Fruit fly (Drosophila melanogaster) whole organism, embryonic: Measurements from ENCODE around the gene Nthl1.

Source experiments
- ATbp ChIP-seq: fragments of 200-800 bp; sonication (Bioruptor generic); optimal IDR thresholded peaks from 2 replicates; lab custom pipeline; 2017; ENCODE audit warnings: missing biosample characterization, mild to moderate bottlenecking, missing genetic modification characterization, missing genetic modification reagents
- BtbVII ChIP-seq: fragments of 200-800 bp; sonication (Bioruptor generic); optimal IDR thresholded peaks from 3 replicates; lab custom pipeline; 2017; ENCODE audit warnings: missing biosample characterization, mild to moderate bottlenecking, missing genetic modification characterization
- CG10267 ChIP-seq: fragments of 200-800 bp; sonication (Bioruptor generic); optimal IDR thresholded peaks from 2 replicates; lab custom pipeline; 2018; ENCODE audit warnings: missing biosample characterization, mild to moderate bottlenecking, missing genetic modification characterization, moderate library complexity
- CG10366 ChIP-seq: fragments of 200-800 bp; sonication (Bioruptor generic); IDR thresholded peaks from 2 replicates; pipeline ENCODE4 v1.3.6; 2022; ENCODE audit warnings: missing biosample characterization, missing genetic modification characterization
- CG11085 ChIP-seq: fragments of 200-800 bp; sonication (Bioruptor generic); IDR thresholded peaks from 2 replicates; pipeline ENCODE4 v1.3.6; 2022; ENCODE audit warnings: missing biosample characterization, missing genetic modification characterization
- CG11695 ChIP-seq: fragments of 200-800 bp; sonication (Bioruptor generic); IDR thresholded peaks from 3 replicates; pipeline ENCODE4 v1.3.6; 2022; ENCODE audit warnings: missing biosample characterization, missing genetic modification characterization
- CG12769 ChIP-seq: fragments of 200-800 bp; sonication (Bioruptor generic); optimal IDR thresholded peaks from 2 replicates; lab custom pipeline; 2019; ENCODE audit warnings: missing biosample characterization, mild to moderate bottlenecking, missing genetic modification characterization, moderate library complexity
- CG15073 ChIP-seq: fragments of 200-800 bp; sonication (Bioruptor generic); optimal IDR thresholded peaks from 2 replicates; lab custom pipeline; 2016; ENCODE audit warnings: missing biosample characterization, missing genetic modification characterization
- CG15269 ChIP-seq: fragments of 200-800 bp; sonication (Bioruptor generic); optimal IDR thresholded peaks from 2 replicates; lab custom pipeline; 2018; ENCODE audit warnings: missing biosample characterization, mild to moderate bottlenecking, missing genetic modification characterization, moderate library complexity
- CG16779 ChIP-seq: fragments of 200-800 bp; sonication (Bioruptor generic); IDR thresholded peaks from 2 replicates; pipeline ENCODE4 v1.3.6; 2022; ENCODE audit warnings: missing biosample characterization, missing genetic modification characterization
- CG17359 ChIP-seq: fragments of 200-800 bp; sonication (Bioruptor generic); optimal IDR thresholded peaks from 3 replicates; lab custom pipeline; 2018; ENCODE audit warnings: missing biosample characterization, mild to moderate bottlenecking, missing genetic modification characterization, moderate library complexity
- CG17829 ChIP-seq: fragments of 200-800 bp; optimal IDR thresholded peaks from 2 replicates; lab custom pipeline; 2019; ENCODE audit warnings: missing biosample characterization, mild to moderate bottlenecking, missing genetic modification characterization, moderate library complexity
- CG18599 ChIP-seq: fragments of 200-800 bp; sonication (Bioruptor generic); optimal IDR thresholded peaks from 3 replicates; lab custom pipeline; 2017; ENCODE audit warnings: missing biosample characterization, missing genetic modification characterization, mild to moderate bottlenecking, moderate library complexity, missing genetic modification reagents
- CG18764 ChIP-seq: fragments of 200-800 bp; sonication (Bioruptor generic); optimal IDR thresholded peaks from 3 replicates; lab custom pipeline; 2016; ENCODE audit warnings: missing biosample characterization, missing genetic modification characterization
- CG2199 ChIP-seq: fragments of 200-800 bp; sonication (Bioruptor generic); IDR thresholded peaks from 3 replicates; pipeline ENCODE4 v1.3.6; 2022; ENCODE audit warnings: missing biosample characterization, missing genetic modification characterization
- CG3163 ChIP-seq: fragments of 200-800 bp; sonication (Bioruptor generic); optimal IDR thresholded peaks from 3 replicates; lab custom pipeline; 2016; ENCODE audit warnings: missing biosample characterization, missing genetic modification characterization
- CG32532 ChIP-seq: fragments of 200-800 bp; sonication (Bioruptor generic); IDR thresholded peaks from 2 replicates; pipeline ENCODE4 v1.3.6; 2022; ENCODE audit warnings: missing biosample characterization, missing genetic modification characterization
- CG3407 ChIP-seq: fragments of 200-800 bp; sonication (Bioruptor generic); optimal IDR thresholded peaks from 2 replicates; lab custom pipeline; 2018; ENCODE audit warnings: missing biosample characterization, mild to moderate bottlenecking, missing genetic modification characterization
- CG34422 ChIP-seq: fragments of 200-800 bp; sonication (Bioruptor generic); IDR thresholded peaks from 3 replicates; pipeline ENCODE4 v1.3.6; 2022; ENCODE audit warnings: missing biosample characterization, missing genetic modification characterization
- CG3838 ChIP-seq: fragments of 200-800 bp; sonication (Bioruptor generic); optimal IDR thresholded peaks from 3 replicates; lab custom pipeline; 2016; ENCODE audit warnings: missing biosample characterization, missing genetic modification characterization
- CG4360 ChIP-seq: fragments of 200-800 bp; sonication (Bioruptor generic); IDR thresholded peaks from 2 replicates; pipeline ENCODE4 v1.3.6; 2022; ENCODE audit warnings: missing biosample characterization, missing genetic modification characterization
- CG5180 ChIP-seq: fragments of 200-800 bp; sonication (Bioruptor generic); optimal IDR thresholded peaks from 3 replicates; lab custom pipeline; 2017; ENCODE audit warnings: missing biosample characterization, missing genetic modification characterization, mild to moderate bottlenecking, moderate library complexity, missing genetic modification reagents
- CG6254 ChIP-seq: fragments of 200-800 bp; sonication (Bioruptor generic); optimal IDR thresholded peaks from 3 replicates; lab custom pipeline; 2017; ENCODE audit warnings: mild to moderate bottlenecking, missing biosample characterization, missing genetic modification reagents, missing genetic modification characterization
- CG6654 ChIP-seq: fragments of 200-800 bp; sonication (Bioruptor generic); optimal IDR thresholded peaks from 2 replicates; lab custom pipeline; 2017; ENCODE audit warnings: missing biosample characterization, mild to moderate bottlenecking, missing genetic modification characterization
- CG7372 ChIP-seq: fragments of 200-800 bp; sonication (Bioruptor generic); IDR thresholded peaks from 2 replicates; pipeline ENCODE4 v1.3.6; 2022; ENCODE audit warnings: missing biosample characterization, missing genetic modification characterization
- CG8281 ChIP-seq: fragments of 200-800 bp; sonication (Bioruptor generic); optimal IDR thresholded peaks from 2 replicates; lab custom pipeline; 2018; ENCODE audit warnings: missing biosample characterization, mild to moderate bottlenecking, missing genetic modification characterization, moderate library complexity
- CG9437 ChIP-seq: fragments of 200-800 bp; sonication (Bioruptor generic); optimal IDR thresholded peaks from 2 replicates; lab custom pipeline; 2018; ENCODE audit warnings: missing biosample characterization, mild to moderate bottlenecking, missing genetic modification characterization
- Dip2 ChIP-seq: fragments of 200-800 bp; sonication (Bioruptor generic); IDR thresholded peaks from 2 replicates; pipeline ENCODE4 v1.3.6; 2022; ENCODE audit warnings: missing biosample characterization, missing genetic modification characterization
- Dip3 ChIP-seq: fragments of 200-800 bp; sonication (Bioruptor generic); optimal IDR thresholded peaks from 3 replicates; lab custom pipeline; 2016; ENCODE audit warnings: missing biosample characterization, missing genetic modification characterization
- Gug ChIP-seq: fragments of 200-800 bp; sonication (Bioruptor generic); IDR thresholded peaks from 4 replicates; pipeline ENCODE4 v1.3.6; 2022; ENCODE audit warnings: missing biosample characterization, missing genetic modification characterization
- H15 ChIP-seq: fragments of 200-800 bp; sonication (Bioruptor generic); IDR thresholded peaks from 3 replicates; pipeline ENCODE4 v1.3.6; 2022; ENCODE audit warnings: missing biosample characterization, missing genetic modification characterization
- HHEX ChIP-seq: fragments of 200-800 bp; sonication (Bioruptor generic); optimal IDR thresholded peaks from 3 replicates; lab custom pipeline; 2017; ENCODE audit warnings: missing biosample characterization, mild to moderate bottlenecking, missing genetic modification characterization, missing genetic modification reagents
- Jarid2 ChIP-seq: fragments of 200-800 bp; sonication (Bioruptor generic); optimal IDR thresholded peaks from 3 replicates; lab custom pipeline; 2017; ENCODE audit warnings: mild to moderate bottlenecking, missing biosample characterization, missing genetic modification reagents, missing genetic modification characterization
- Nf-YA ChIP-seq: fragments of 200-800 bp; sonication (Bioruptor generic); IDR thresholded peaks from 2 replicates; pipeline ENCODE4 v1.3.6; 2022; ENCODE audit warnings: missing biosample characterization, missing genetic modification characterization
- Opbp ChIP-seq: fragments of 200-800 bp; sonication (Bioruptor generic); IDR thresholded peaks from 3 replicates; pipeline ENCODE4 v1.3.6; 2022; ENCODE audit warnings: missing biosample characterization, missing genetic modification characterization; ENCODE audit not compliant: partially characterized antibody
- Xrp1 ChIP-seq: fragments of 200-800 bp; sonication (Bioruptor generic); IDR thresholded peaks from 2 replicates; pipeline ENCODE4 v1.3.6; 2022; ENCODE audit warnings: missing biosample characterization, missing genetic modification characterization
- ap ChIP-seq: fragments of 200-800 bp; sonication (Bioruptor generic); IDR thresholded peaks from 2 replicates; pipeline ENCODE4 v1.3.6; 2022; ENCODE audit warnings: missing biosample characterization, missing genetic modification characterization
- bcd ChIP-seq: fragments of 200-800 bp; sonication (Bioruptor generic); optimal IDR thresholded peaks from 2 replicates; lab custom pipeline; 2017; ENCODE audit warnings: missing biosample characterization, mild to moderate bottlenecking, missing genetic modification characterization
- da ChIP-seq: fragments of 200-800 bp; sonication (Bioruptor generic); optimal IDR thresholded peaks from 2 replicates; lab custom pipeline; 2016; ENCODE audit warnings: missing biosample characterization, missing genetic modification characterization
- eyg ChIP-seq: fragments of 200-800 bp; sonication (Bioruptor generic); optimal IDR thresholded peaks from 3 replicates; lab custom pipeline; 2016; ENCODE audit warnings: missing biosample characterization, missing genetic modification characterization
- fd64A ChIP-seq: fragments of 200-800 bp; sonication (Bioruptor generic); optimal IDR thresholded peaks from 3 replicates; lab custom pipeline; 2018; ENCODE audit warnings: missing biosample characterization, mild to moderate bottlenecking, missing genetic modification characterization
- gsb ChIP-seq: fragments of 200-800 bp; sonication (Bioruptor generic); IDR thresholded peaks from 2 replicates; pipeline ENCODE4 v1.3.6; 2022; ENCODE audit warnings: missing biosample characterization, missing genetic modification characterization
- gsb-n ChIP-seq: fragments of 200-800 bp; sonication (Bioruptor generic); optimal IDR thresholded peaks from 3 replicates; lab custom pipeline; 2018; ENCODE audit warnings: missing biosample characterization, mild to moderate bottlenecking, missing genetic modification characterization
- h ChIP-seq: fragments of >200 bp; optimal IDR thresholded peaks from 2 replicates; lab custom pipeline; 2017
- jumu ChIP-seq: fragments of 200-800 bp; sonication (Bioruptor generic); optimal IDR thresholded peaks from 3 replicates; lab custom pipeline; 2016; ENCODE audit warnings: missing biosample characterization, missing genetic modification characterization
- kni ChIP-seq: fragments of 200-800 bp; sonication (Bioruptor generic); optimal IDR thresholded peaks from 3 replicates; lab custom pipeline; 2017; ENCODE audit warnings: mild to moderate bottlenecking, missing biosample characterization, missing genetic modification reagents, missing genetic modification characterization
- org-1 ChIP-seq: fragments of 200-800 bp; sonication (Bioruptor generic); optimal IDR thresholded peaks from 2 replicates; lab custom pipeline; 2017; ENCODE audit warnings: missing biosample characterization, missing genetic modification characterization
- phol ChIP-seq: fragments of 200-800 bp; sonication (Bioruptor generic); optimal IDR thresholded peaks from 3 replicates; lab custom pipeline; 2018; ENCODE audit warnings: missing biosample characterization, mild to moderate bottlenecking, missing genetic modification characterization, moderate library complexity
- tgo ChIP-seq: fragments of 200-800 bp; sonication (Bioruptor generic); IDR thresholded peaks from 3 replicates; pipeline ENCODE4 v1.3.6; 2022; ENCODE audit warnings: missing biosample characterization, missing genetic modification characterization
- tin ChIP-seq: fragments of 200-800 bp; sonication (Bioruptor generic); optimal IDR thresholded peaks from 3 replicates; lab custom pipeline; 2016; ENCODE audit warnings: missing biosample characterization, missing genetic modification characterization
- tll ChIP-seq, 2 experiments: fragments of 200-800 bp in 1 of 2; fragments of >200 bp in 1 of 2; sonication (Bioruptor generic) in 1 of 2; optimal IDR thresholded peaks; 2 replicates each; lab custom pipeline; 2017 to 2019; ENCODE audit warnings: missing biosample characterization in 2 of 2, missing genetic modification characterization in 2 of 2, mild to moderate bottlenecking in 1 of 2, moderate library complexity in 1 of 2
- zen ChIP-seq: fragments of 200-800 bp; sonication (Bioruptor generic); optimal IDR thresholded peaks from 3 replicates; lab custom pipeline; 2018; ENCODE audit warnings: missing biosample characterization, mild to moderate bottlenecking, missing genetic modification characterization, moderate library complexity
- zfh1 ChIP-seq: fragments of 200-800 bp; sonication (Bioruptor generic); IDR thresholded peaks from 3 replicates; pipeline ENCODE4 v1.3.6; 2022; ENCODE audit warnings: missing biosample characterization, missing genetic modification characterization

Gene Nthl1

dm6 chr2L:20968727-20969126, 41.1 kb upstream of the Nthl1 start (continued):
- TF ChIP-seq CG15073 (GFP tag; lab: Kevin White, UChicago) (no peak), CG17359 (tag; lab: Kevin White, UChicago) (no peak), org-1 (GFP tag; lab: Kevin White, UChicago) (no peak), Xrp1 (GFP tag; lab: Robert Waterston, UW) (peak; percentile 31; the same call in 1 of the 2 replicates), CG11695 (GFP tag; lab: Robert Waterston, UW) (no peak), eyg (GFP tag; lab: Kevin White, UChicago) (no peak), gsb-n (tag; lab: Kevin White, UChicago) (no peak), CG5180 (GFP tag; lab: Kevin White, UChicago) (no peak), CG2199 (GFP tag; lab: Robert Waterston, UW) (no peak), CG18599 (peak; percentile 31), zen (tag; lab: Kevin White, UChicago) (peak; percentile 0), CG4360 (GFP tag; lab: Robert Waterston, UW) (0 out of 2 replicates have a peak, but pooled peaks have one; percentile 34), tgo (GFP tag; lab: Robert Waterston, UW) (no peak), H15 (no peak), da (no peak), CG3407 (no peak), CG17829 (tag; lab: Kevin White, UChicago) (no peak), Jarid2 (GFP tag; lab: Kevin White, UChicago) (no peak), tll (GFP tag; optimal IDR thresholded peaks at IDR 0.05; lab: Kevin White, UChicago) (peak in 1 of 2 experiments; percentile 27), CG10366 (GFP tag; lab: Robert Waterston, UW) (no peak), Nf-YA (no peak), fd64A (GFP tag; lab: Kevin White, UChicago) (no peak), Dip3 (GFP tag; lab: Kevin White, UChicago) (no peak), CG10267 (tag; lab: Kevin White, UChicago) (no peak), zfh1 (GFP tag; lab: Robert Waterston, UW) (no peak)

- TF ChIP-seq Gug (GFP tag; lab: Robert Waterston, UW), result no peak
- TF ChIP-seq HHEX (GFP tag; lab: Kevin White, UChicago), result no peak
- TF ChIP-seq CG12769 (tag; lab: Kevin White, UChicago), result no peak
- TF ChIP-seq CG18764, result no peak
- no peak for TF ChIP-seq BtbVII (GFP tag; lab: Kevin White, UChicago)
- TF ChIP-seq Opbp, result no peak
- TF ChIP-seq CG3163 (GFP tag; lab: Kevin White, UChicago), result no peak
- peak; percentile 22 for TF ChIP-seq kni (GFP tag; lab: Kevin White, UChicago)
- TF ChIP-seq phol, result no peak
- TF ChIP-seq bcd, result no peak
- TF ChIP-seq Dip2 (GFP tag; lab: Robert Waterston, UW), result no peak
- TF ChIP-seq CG6254, result no peak
- TF ChIP-seq CG6654 (GFP tag; lab: Kevin White, UChicago), result no peak
- TF ChIP-seq h (lab: Kevin White, UChicago), result no peak
- no peak for TF ChIP-seq CG11085 (GFP tag; lab: Robert Waterston, UW)
- TF ChIP-seq CG34422 (GFP tag; lab: Robert Waterston, UW), result no peak
- TF ChIP-seq CG8281 (tag; lab: Kevin White, UChicago), result no peak
- TF ChIP-seq CG32532 (GFP tag; lab: Robert Waterston, UW), result no peak
- TF ChIP-seq CG3838 (GFP tag; lab: Kevin White, UChicago), result no peak
- TF ChIP-seq jumu, result no peak
- TF ChIP-seq CG9437 (GFP tag; lab: Kevin White, UChicago), result no peak
- TF ChIP-seq CG16779 (GFP tag; lab: Robert Waterston, UW), result no peak
- TF ChIP-seq CG15269 (tag; lab: Kevin White, UChicago), result no peak
- TF ChIP-seq CG7372, result no peak
- TF ChIP-seq ATbp (GFP tag; lab: Kevin White, UChicago), result no peak
- TF ChIP-seq ap (GFP tag; lab: Robert Waterston, UW), result no peak
- TF ChIP-seq gsb (GFP tag; lab: Robert Waterston, UW), result no peak
- TF ChIP-seq tin (GFP tag; lab: Kevin White, UChicago), result no peak
These were observed 37.3 kb upstream of the Nthl1 start for dm6 chr2L:20965001-20965400.
